Worm (Caenorhabditis elegans) whole organism, L4/young adult: Measurements from ENCODE around the gene pinn-1.
"Not testable (repeated sequence)": the region's sequence is repeated elsewhere in the genome, so short reads cannot be mapped to it uniquely, and the experiment has no call there.

ENCODE experiments used
- W03F9.2 ChIP-seq: fragments of 150-350 bp; optimal IDR thresholded peaks from 2 replicates; lab custom pipeline; 2014; ENCODE audit warnings: missing biosample characterization, missing genetic modification characterization
- dao-5 ChIP-seq: sonication (generic microtip); optimal IDR thresholded peaks from 2 replicates; lab custom pipeline; 2016; ENCODE audit warnings: missing genotype, missing genetic modification characterization, moderate library complexity, missing compliant biosample characterization
- him-1 ChIP-seq: sonication (generic microtip); optimal IDR thresholded peaks from 2 replicates; lab custom pipeline; 2016; ENCODE audit warnings: missing genotype, missing genetic modification reagents, missing genetic modification characterization, missing compliant biosample characterization

Gene pinn-1

ce11 chrII:2854794-2855193 is 34.0 kb downstream of the pinn-1 start:
- TF ChIP-seq dao-5 (tag; lab: Kevin White, UChicago): no peak

ce11 chrII:2853767-2854166 is 35.0 kb downstream of the pinn-1 start:
- no peak for TF ChIP-seq W03F9.2 (tag; lab: Kevin White, UChicago)
- TF ChIP-seq dao-5 (tag; lab: Kevin White, UChicago): no peak
- TF ChIP-seq him-1 (tag; lab: Kevin White, UChicago): no peak

- no peak for TF ChIP-seq him-1 (tag; lab: Kevin White, UChicago)
- TF ChIP-seq W03F9.2 (tag; lab: Kevin White, UChicago): no peak
- TF ChIP-seq dao-5 (tag; lab: Kevin White, UChicago): no peak
Observed at ce11 chrII:2852493-2852892, 36.3 kb downstream of the pinn-1 start, which contains the start of gene ptc-3. ptc-3 (minus strand) TSS chrII:2852593.

ce11 chrII:2846552-2846951 is 42.3 kb downstream of the pinn-1 start:
- TF ChIP-seq W03F9.2 (tag; lab: Kevin White, UChicago) (no peak), dao-5 (tag; lab: Kevin White, UChicago) (no peak), him-1 (tag; lab: Kevin White, UChicago) (no peak)

- TF ChIP-seq W03F9.2 (tag; lab: Kevin White, UChicago) (no peak), him-1 (tag; lab: Kevin White, UChicago) (no peak)
Observed at ce11 chrII:2845674-2846073, 43.1 kb downstream of the pinn-1 start.

ce11 chrII:2843088-2843487 is 45.7 kb downstream of the pinn-1 start, which contains the start of gene Y110A2AL.7:
Y110A2AL.7 (minus strand) TSS chrII:2843188.
- no peak for TF ChIP-seq dao-5 (tag; lab: Kevin White, UChicago)
- TF ChIP-seq him-1 (tag; lab: Kevin White, UChicago): no peak
- no peak for TF ChIP-seq W03F9.2 (tag; lab: Kevin White, UChicago)

- TF ChIP-seq dao-5 (tag; lab: Kevin White, UChicago): no peak
- TF ChIP-seq W03F9.2 (tag; lab: Kevin White, UChicago): no peak
- TF ChIP-seq him-1 (tag; lab: Kevin White, UChicago): no peak
Observed at ce11 chrII:2841529-2841928, 47.3 kb downstream of the pinn-1 start, which contains the start of gene Y110A2AL.6. Y110A2AL.6 (minus strand) TSS chrII:2841629.

ce11 chrII:2839004-2839403 is 49.8 kb downstream of the pinn-1 start, which contains the start of gene Y110A2AL.4:
Y110A2AL.4 (plus strand) TSS chrII:2839304.
- TF ChIP-seq dao-5, him-1, W03F9.2 (tag; lab: Kevin White, UChicago): not testable (repeated sequence)

- TF ChIP-seq dao-5 (tag; lab: Kevin White, UChicago): no peak
- no peak for TF ChIP-seq W03F9.2 (tag; lab: Kevin White, UChicago)
- no peak for TF ChIP-seq him-1 (tag; lab: Kevin White, UChicago)
Observed at ce11 chrII:2836853-2837252, 52.0 kb downstream of the pinn-1 start, which contains the start of gene K12H6.7. K12H6.7 (minus strand) TSS chrII:2836953.
